Worm (Caenorhabditis elegans) whole organism, L1 larva: ENCODE data around the gene hpo-18.

ENCODE experiments used
- C04F5.9 ChIP-seq: sonication (generic microtip); optimal IDR thresholded peaks from 2 replicates; lab custom pipeline; 2016; ENCODE audit warnings: missing genetic modification characterization, missing compliant biosample characterization
- C16A3.4 ChIP-seq: fragments of 150-350 bp; optimal IDR thresholded peaks from 2 replicates; lab custom pipeline; 2014; ENCODE audit warnings: missing biosample characterization, missing genetic modification characterization
- C34B4.2 ChIP-seq: sonication (generic microtip); optimal IDR thresholded peaks from 2 replicates; lab custom pipeline; 2017; ENCODE audit warnings: mild to moderate bottlenecking, missing genetic modification characterization, missing compliant biosample characterization
- F16B12.6 ChIP-seq: fragments of 150-350 bp; optimal IDR thresholded peaks from 2 replicates; lab custom pipeline; 2014; ENCODE audit warnings: missing biosample characterization, missing genetic modification characterization
- aha-1 ChIP-seq: fragments of 150-350 bp; optimal IDR thresholded peaks from 2 replicates; lab custom pipeline; 2014; ENCODE audit warnings: missing biosample characterization, missing genetic modification characterization
- ama-1 ChIP-seq: fragments of 150-350 bp; optimal IDR thresholded peaks from 2 replicates; lab custom pipeline; 2014
- blmp-1 ChIP-seq: fragments of 150-350 bp; optimal IDR thresholded peaks from 2 replicates; lab custom pipeline; 2014; ENCODE audit warnings: missing biosample characterization, missing genetic modification characterization
- ceh-8 ChIP-seq: fragments of 200-800 bp; sonication (Bioruptor generic); optimal IDR thresholded peaks from 2 replicates; lab custom pipeline; 2018; ENCODE audit warnings: mild to moderate bottlenecking, missing genetic modification characterization, moderate library complexity, missing compliant biosample characterization
- ceh-90 ChIP-seq: sonication (generic microtip); optimal IDR thresholded peaks from 2 replicates; lab custom pipeline; 2016; ENCODE audit warnings: missing genetic modification characterization, missing compliant biosample characterization
- dsc-1 ChIP-seq: sonication (generic microtip); optimal IDR thresholded peaks from 2 replicates; lab custom pipeline; 2016; ENCODE audit warnings: mild to moderate bottlenecking, missing genetic modification characterization, missing compliant biosample characterization
- efl-1 ChIP-seq, 4 experiments: fragments of 150-350 bp; optimal IDR thresholded peaks in 3 of 4; peaks in 1 of 4; 1 replicate in 1 of 4; 2 replicates in 3 of 4; lab custom pipeline; 2014; ENCODE audit warnings: missing biosample characterization in 2 of 4, missing genetic modification characterization in 2 of 4, missing genetic modification reagents in 2 of 4
- egl-13 ChIP-seq: sonication (generic microtip); optimal IDR thresholded peaks from 2 replicates; lab custom pipeline; 2016; ENCODE audit warnings: missing genotype, missing genetic modification reagents, missing genetic modification characterization, missing compliant biosample characterization
- elt-2 ChIP-seq: sonication (generic microtip); optimal IDR thresholded peaks from 2 replicates; lab custom pipeline; 2016; ENCODE audit warnings: missing genetic modification characterization, mild to moderate bottlenecking, inconsistent platforms, missing compliant biosample characterization, missing genetic modification reagents
- elt-3 ChIP-seq, 6 experiments: fragments of 150-350 bp in 1 of 6; sonication (generic microtip); optimal IDR thresholded peaks; 2 replicates each; lab custom pipeline; 2017 to 2018; ENCODE audit warnings: missing biosample characterization in 6 of 6, missing genetic modification characterization in 6 of 6, inconsistent platforms in 1 of 6
- ets-5 ChIP-seq: fragments of 200-800 bp; sonication (Bioruptor generic); IDR thresholded peaks from 2 replicates; pipeline ENCODE4 v1.3.6; 2022; ENCODE audit warnings: missing genetic modification characterization, missing compliant biosample characterization
- fkh-10 ChIP-seq: sonication (generic microtip); optimal IDR thresholded peaks from 2 replicates; lab custom pipeline; 2017; ENCODE audit warnings: missing biosample characterization, missing genetic modification reagents, missing genetic modification characterization
- hlh-17 ChIP-seq: fragments of 200-800 bp; sonication (Bioruptor generic); optimal IDR thresholded peaks from 2 replicates; lab custom pipeline; 2018; ENCODE audit warnings: missing genetic modification characterization, mild to moderate bottlenecking, missing compliant biosample characterization, moderate library complexity, borderline replicate concordance
- hlh-4 ChIP-seq: sonication (generic microtip); optimal IDR thresholded peaks from 2 replicates; lab custom pipeline; 2016; ENCODE audit warnings: mild to moderate bottlenecking, missing genetic modification characterization, missing compliant biosample characterization
- irx-1 ChIP-seq: sonication (generic microtip); optimal IDR thresholded peaks from 2 replicates; lab custom pipeline; 2016; ENCODE audit warnings: missing genetic modification characterization, missing compliant biosample characterization
- lin-13 ChIP-seq: fragments of 150-350 bp; optimal IDR thresholded peaks from 2 replicates; lab custom pipeline; 2014; ENCODE audit warnings: missing biosample characterization, missing genetic modification reagents, missing genetic modification characterization
- lin-14 ChIP-seq: fragments of 200-800 bp; sonication (Bioruptor generic); optimal IDR thresholded peaks from 2 replicates; lab custom pipeline; 2018; ENCODE audit warnings: mild to moderate bottlenecking, missing genetic modification characterization, moderate library complexity, missing compliant biosample characterization
- lin-15B ChIP-seq: fragments of 150-350 bp; sonication (generic microtip); optimal IDR thresholded peaks from 3 replicates; lab custom pipeline; 2014; ENCODE audit warnings: missing biosample characterization, missing genetic modification characterization
- lin-39 ChIP-seq: fragments of 150-350 bp; optimal IDR thresholded peaks from 2 replicates; lab custom pipeline; 2014; ENCODE audit warnings: missing biosample characterization, missing genetic modification reagents, missing genetic modification characterization
- mdl-1 ChIP-seq, 2 experiments: fragments of 150-350 bp; optimal IDR thresholded peaks; 2 replicates each; lab custom pipeline; 2014 to 2017; ENCODE audit warnings: missing biosample characterization in 2 of 2, missing genetic modification characterization in 2 of 2, inconsistent platforms in 1 of 2
- mep-1 ChIP-seq: fragments of 150-350 bp; optimal IDR thresholded peaks from 2 replicates; lab custom pipeline; 2014; ENCODE audit warnings: missing biosample characterization, missing genetic modification characterization
- nhr-19 ChIP-seq: fragments of 200-800 bp; sonication (Bioruptor generic); conservative IDR thresholded peaks from 2 replicates; pipeline ENCODE4 v1.3.6; 2022; ENCODE audit warnings: missing genetic modification characterization, missing compliant biosample characterization
- nhr-237 ChIP-seq: fragments of 150-350 bp; optimal IDR thresholded peaks from 2 replicates; lab custom pipeline; 2014; ENCODE audit warnings: missing biosample characterization, missing genetic modification characterization
- nhr-76 ChIP-seq: sonication (generic microtip); optimal IDR thresholded peaks from 2 replicates; lab custom pipeline; 2017; ENCODE audit warnings: missing biosample characterization, missing genetic modification characterization
- nhr-85 ChIP-seq: sonication (generic microtip); peaks from one replicate; lab custom pipeline; 2016; ENCODE audit warnings: missing genetic modification characterization, inconsistent platforms, missing compliant biosample characterization
- pag-3 ChIP-seq: sonication (generic microtip); optimal IDR thresholded peaks from 2 replicates; lab custom pipeline; 2017; ENCODE audit warnings: missing genetic modification characterization, mild to moderate bottlenecking, missing compliant biosample characterization, antibody characterized with exemption, borderline replicate concordance; ENCODE audit not compliant: insufficient read depth
- pax-3 ChIP-seq: fragments of 200-800 bp; sonication (Bioruptor generic); optimal IDR thresholded peaks from 2 replicates; lab custom pipeline; 2018; ENCODE audit warnings: mild to moderate bottlenecking, missing genetic modification characterization, moderate library complexity, missing compliant biosample characterization
- pqm-1 ChIP-seq: sonication (generic microtip); optimal IDR thresholded peaks from 3 replicates; lab custom pipeline; 2017; ENCODE audit warnings: missing biosample characterization, missing genetic modification characterization
- skn-1 ChIP-seq: fragments of 150-350 bp; optimal IDR thresholded peaks from 2 replicates; lab custom pipeline; 2014; ENCODE audit warnings: missing biosample characterization, missing genetic modification characterization
- snpc-4 ChIP-seq: fragments of 150-350 bp; optimal IDR thresholded peaks from 2 replicates; lab custom pipeline; 2014; ENCODE audit warnings: missing biosample characterization, missing genetic modification characterization
- snu-23 ChIP-seq: sonication (generic microtip); optimal IDR thresholded peaks from 2 replicates; lab custom pipeline; 2016; ENCODE audit warnings: missing genetic modification characterization, missing compliant biosample characterization
- swsn-7 ChIP-seq: sonication (generic microtip); optimal IDR thresholded peaks from 2 replicates; lab custom pipeline; 2016; ENCODE audit warnings: missing genetic modification characterization, missing compliant biosample characterization
- tbx-2 ChIP-seq: sonication (generic microtip); optimal IDR thresholded peaks from 2 replicates; lab custom pipeline; 2016; ENCODE audit warnings: missing genetic modification characterization, missing compliant biosample characterization
- tlp-1 ChIP-seq: fragments of 150-350 bp; optimal IDR thresholded peaks from 2 replicates; lab custom pipeline; 2014; ENCODE audit warnings: missing biosample characterization, missing genetic modification characterization
- unc-130 ChIP-seq: fragments of 150-350 bp; optimal IDR thresholded peaks from 2 replicates; lab custom pipeline; 2017; ENCODE audit warnings: missing biosample characterization, missing genetic modification characterization, inconsistent platforms
- unc-30 ChIP-seq: sonication (generic microtip); optimal IDR thresholded peaks from 2 replicates; lab custom pipeline; 2017; ENCODE audit warnings: missing biosample characterization, missing genetic modification characterization
- unc-86 ChIP-seq: sonication (generic microtip); optimal IDR thresholded peaks from 2 replicates; lab custom pipeline; 2016; ENCODE audit warnings: missing genetic modification characterization, missing compliant biosample characterization
- vab-15 ChIP-seq: sonication (generic microtip); optimal IDR thresholded peaks from 2 replicates; lab custom pipeline; 2017; ENCODE audit warnings: missing genotype, mild to moderate bottlenecking, missing genetic modification characterization, missing compliant biosample characterization
- zag-1 ChIP-seq: fragments of 150-350 bp; optimal IDR thresholded peaks from 2 replicates; lab custom pipeline; 2014; ENCODE audit warnings: missing biosample characterization, missing genetic modification characterization
- zip-4 ChIP-seq: fragments of 200-800 bp; sonication (Bioruptor generic); optimal IDR thresholded peaks from 2 replicates; lab custom pipeline; 2018; ENCODE audit warnings: mild to moderate bottlenecking, missing genetic modification characterization, moderate library complexity, missing compliant biosample characterization
- ztf-4 ChIP-seq: fragments of 150-350 bp; optimal IDR thresholded peaks from 2 replicates; lab custom pipeline; 2014; ENCODE audit warnings: missing biosample characterization, missing genetic modification characterization

hpo-18 gene

DNA sequence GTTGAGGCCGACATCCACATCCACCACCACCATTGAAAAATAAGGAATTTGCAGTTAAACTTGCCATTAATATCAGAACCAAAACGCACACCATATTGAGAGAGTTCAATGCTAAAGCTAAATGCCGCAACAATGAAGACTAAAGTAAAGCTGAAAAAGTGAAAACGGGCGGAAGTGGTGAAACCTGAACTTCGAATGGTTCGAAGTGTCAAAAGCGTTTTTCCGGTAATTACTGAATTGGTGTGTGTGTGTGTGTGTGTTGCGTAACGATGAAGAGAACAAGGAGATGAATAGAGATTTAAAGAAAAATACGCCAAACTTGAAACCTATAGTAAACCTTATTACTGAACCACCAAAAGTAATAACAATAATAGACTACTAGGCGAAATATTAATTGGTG is 18.3 kb upstream of the hpo-18 start, which contains the start of gene grl-13:
Gene grl-13 (minus strand): TSS at position 101 of the 400 bp plus-strand sequence.
- no peak for TF ChIP-seq unc-30 (tag; lab: Kevin White, UChicago)
- no peak for TF ChIP-seq unc-86 (tag; lab: Kevin White, UChicago)
- no peak for TF ChIP-seq tbx-2 (tag; lab: Kevin White, UChicago)
- no peak for TF ChIP-seq nhr-237 (tag; lab: Kevin White, UChicago)
- no peak for TF ChIP-seq vab-15 (tag; lab: Kevin White, UChicago)
- TF ChIP-seq pax-3: no peak
- TF ChIP-seq ztf-4 (tag; lab: Kevin White, UChicago): no peak
- no peak for TF ChIP-seq C04F5.9 (tag; lab: Kevin White, UChicago)
- no peak for TF ChIP-seq skn-1 (tag; lab: Kevin White, UChicago)
- no peak for TF ChIP-seq fkh-10 (GFP tag; lab: Kevin White, UChicago)
- TF ChIP-seq lin-39 (tag; lab: Kevin White, UChicago): no peak
- TF ChIP-seq pag-3: no peak
- TF ChIP-seq elt-2 (tag; lab: Kevin White, UChicago): no peak
- no peak for TF ChIP-seq lin-13 (GFP tag; lab: Kevin White, UChicago)
- TF ChIP-seq lin-14: no peak
- no peak for TF ChIP-seq C34B4.2
- no peak for TF ChIP-seq efl-1 (optimal IDR thresholded peaks at IDR 0.05; lab: Kevin White, UChicago)
- no peak for TF ChIP-seq efl-1 (GFP tag; optimal IDR thresholded peaks at IDR 0.05 in 1 of 2; lab: Kevin White, UChicago)

DNA sequence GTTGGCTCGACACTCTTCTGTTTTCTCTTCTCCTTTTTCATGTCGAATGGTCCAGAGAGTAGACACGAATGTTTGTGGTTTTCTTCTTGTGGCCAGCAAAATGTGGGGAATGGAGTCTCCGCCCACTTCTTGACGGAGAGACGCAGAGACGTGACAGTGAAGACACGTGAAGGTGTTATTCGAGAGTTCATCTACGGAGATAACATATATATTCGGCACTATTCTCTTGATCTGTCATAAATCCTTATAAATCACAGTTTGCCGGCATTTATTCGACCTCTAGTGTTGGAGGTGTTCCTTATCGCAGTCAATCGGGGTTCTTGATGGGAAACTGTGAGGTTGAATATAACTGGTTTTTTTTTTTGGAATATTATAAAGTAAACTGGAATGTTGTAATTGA is 15.3 kb upstream of the hpo-18 start, which contains the start of gene F32D1.3:
Gene F32D1.3 (minus strand): TSS at position 65 of the 400 bp plus-strand sequence.
- TF ChIP-seq blmp-1 (tag; lab: Kevin White, UChicago): peak; percentile 12
- no peak for TF ChIP-seq ztf-4 (tag; lab: Kevin White, UChicago)
- TF ChIP-seq, all 84 proteins: peak for 1

DNA sequence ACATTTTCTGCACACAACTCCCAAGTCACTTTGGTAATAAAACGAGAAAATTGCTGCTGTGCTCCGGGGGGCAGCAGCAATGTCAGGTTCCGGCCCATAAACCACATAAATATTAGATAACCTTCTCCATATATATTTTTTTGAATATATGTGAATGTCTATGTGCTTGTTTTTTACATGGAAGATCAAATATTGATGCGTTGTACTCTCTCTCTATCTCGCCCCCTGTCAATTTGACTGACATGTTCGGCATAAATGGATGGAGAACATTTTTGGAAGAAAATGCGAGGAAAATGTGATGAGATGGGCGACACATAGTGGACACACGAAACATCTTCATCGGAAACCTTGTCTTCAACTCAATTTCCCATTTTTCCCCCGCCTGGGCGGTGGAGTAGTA is 13.8 kb upstream of the hpo-18 start:
- TF ChIP-seq hlh-4 (tag; lab: Kevin White, UChicago): no peak
- peak; percentile 46 for TF ChIP-seq lin-14
- no peak for TF ChIP-seq egl-13

DNA sequence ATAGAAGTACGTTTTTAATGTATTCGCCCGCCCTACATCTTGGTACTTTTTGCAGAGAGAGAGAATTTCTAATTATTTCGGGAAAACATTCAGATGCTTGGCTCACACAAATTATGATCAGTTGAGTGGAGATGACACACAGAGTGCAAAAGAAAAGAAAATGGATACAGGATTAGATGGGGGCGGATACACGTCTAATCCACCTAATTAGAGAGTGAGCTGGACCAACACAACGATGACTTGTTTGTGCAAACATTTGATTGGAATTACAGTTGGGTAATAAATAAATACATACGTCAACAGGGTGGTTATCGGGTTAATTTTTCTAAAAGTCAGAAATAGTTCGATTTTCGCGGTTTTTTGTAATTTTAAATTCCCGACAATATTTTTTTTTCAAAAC is 12.9 kb upstream of the hpo-18 start:
- TF ChIP-seq nhr-85 (tag; lab: Kevin White, UChicago) (no peak), pag-3 (no peak), dsc-1 (peak; percentile 74), lin-14 (peak; percentile 37), elt-3 (tag; optimal IDR thresholded peaks at IDR 0.05; lab: Kevin White, UChicago) (no peak)

DNA sequence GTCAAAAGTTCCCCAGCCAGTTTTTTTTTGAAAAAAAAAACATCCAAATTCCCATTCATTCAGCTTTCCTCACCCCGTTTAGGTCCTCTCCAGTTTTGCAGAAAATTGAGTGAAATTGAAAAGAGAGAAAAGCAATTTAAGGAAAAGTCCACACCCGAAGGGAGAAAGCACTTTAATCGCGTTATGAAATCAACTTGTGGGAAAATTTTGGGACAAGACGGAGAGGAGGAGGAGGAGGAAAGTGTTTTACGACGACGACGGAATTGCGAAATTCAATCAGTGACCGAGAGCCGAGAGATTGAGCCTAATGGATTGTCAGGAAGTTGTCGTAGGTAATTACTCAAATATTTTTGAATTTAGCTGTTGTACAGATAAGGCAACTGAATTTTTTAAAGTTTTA is 11.1 kb upstream of the hpo-18 start:
- TF ChIP-seq blmp-1 (tag; lab: Kevin White, UChicago) (peak; percentile 93), unc-130 (tag; lab: Kevin White, UChicago) (no peak), C34B4.2 (no peak), ets-5 (GFP tag; lab: Robert Waterston, UW) (no peak), mep-1 (tag; lab: Kevin White, UChicago) (peak; percentile 7), nhr-19 (no peak), swsn-7 (tag; lab: Kevin White, UChicago) (no peak), snpc-4 (tag; lab: Kevin White, UChicago) (no peak), nhr-76 (no peak), ceh-90 (tag; lab: Kevin White, UChicago) (no peak), aha-1 (tag; lab: Kevin White, UChicago) (no peak), hlh-4 (tag; lab: Kevin White, UChicago) (no peak), F16B12.6 (tag; lab: Kevin White, UChicago) (no peak), zag-1 (tag; lab: Kevin White, UChicago) (no peak), pqm-1 (tag; lab: Kevin White, UChicago) (no peak), tlp-1 (tag; lab: Kevin White, UChicago) (no peak), C16A3.4 (tag; lab: Kevin White, UChicago) (no peak), lin-15B (tag; lab: Kevin White, UChicago) (no peak), hlh-17 (no peak), efl-1 (optimal IDR thresholded peaks at IDR 0.05; lab: Kevin White, UChicago) (no peak), efl-1 (GFP tag; optimal IDR thresholded peaks at IDR 0.05 in 1 of 2; lab: Kevin White, UChicago) (no peak), snu-23 (GFP tag; lab: Kevin White, UChicago) (no peak), egl-13 (no peak), zip-4 (no peak), elt-3 (tag; optimal IDR thresholded peaks at IDR 0.05; lab: Kevin White, UChicago) (no peak), ama-1 (lab: Kevin White, UChicago) (no peak), irx-1 (tag; lab: Kevin White, UChicago) (peak; percentile 21), pag-3 (no peak), tbx-2 (tag; lab: Kevin White, UChicago) (peak; percentile 64), mdl-1 (tag; optimal IDR thresholded peaks at IDR 0.05; lab: Kevin White, UChicago) (no peak), ceh-8 (GFP tag; lab: Kevin White, UChicago) (peak; percentile 49)
